Fruit fly (Drosophila melanogaster) whole organism, wandering third instar larva: ENCODE data around the gene CG16710.
A peak's percentile ranks its signal among the peaks of the same experiment; 100 is the strongest.

ENCODE experiments used
- Abd-B ChIP-seq: fragments of >200 bp; optimal IDR thresholded peaks from 2 replicates; lab custom pipeline; 2017; ENCODE audit warnings: missing biosample characterization, missing genetic modification characterization
- CG32264 ChIP-seq: fragments of 200-800 bp; sonication (Bioruptor generic); optimal IDR thresholded peaks from 2 replicates; lab custom pipeline; 2016; ENCODE audit warnings: missing biosample characterization, missing genetic modification characterization
- CrebA ChIP-seq: fragments of 200-800 bp; sonication (Bioruptor generic); optimal IDR thresholded peaks from 2 replicates; lab custom pipeline; 2016; ENCODE audit warnings: missing biosample characterization, mild to moderate bottlenecking, missing genetic modification characterization, borderline replicate concordance
- Dfd ChIP-seq: fragments of >200 bp; optimal IDR thresholded peaks from 2 replicates; lab custom pipeline; 2017; ENCODE audit warnings: missing biosample characterization, missing genetic modification characterization
- Dif ChIP-seq: fragments of 200-275, 200-300 bp; sonication (Bioruptor generic); optimal IDR thresholded peaks from 2 replicates; lab custom pipeline; 2018; ENCODE audit warnings: missing biosample characterization, missing genetic modification characterization; ENCODE audit not compliant: partially characterized antibody
- GATAd ChIP-seq: sonication (Bioruptor generic); optimal IDR thresholded peaks from 2 replicates; lab custom pipeline; 2016; ENCODE audit warnings: missing biosample characterization, missing genetic modification characterization
- HLH106 ChIP-seq: fragments of 200-800 bp; optimal IDR thresholded peaks from 3 replicates; lab custom pipeline; 2019; ENCODE audit warnings: missing biosample characterization, mild to moderate bottlenecking, missing genetic modification characterization, moderate library complexity
- Hnf4 ChIP-seq: fragments of 200-800 bp; sonication (Bioruptor generic); optimal IDR thresholded peaks from 2 replicates; lab custom pipeline; 2016; ENCODE audit warnings: missing biosample characterization, mild to moderate bottlenecking, missing genetic modification characterization
- Hr78 ChIP-seq: fragments of >200 bp; optimal IDR thresholded peaks from 2 replicates; lab custom pipeline; 2017; ENCODE audit warnings: missing biosample characterization, missing genetic modification characterization
- Jra ChIP-seq: sonication (Bioruptor generic); optimal IDR thresholded peaks from 2 replicates; lab custom pipeline; 2016; ENCODE audit warnings: missing biosample characterization, missing genetic modification characterization
- Mio ChIP-seq: sonication (Bioruptor generic); optimal IDR thresholded peaks from 2 replicates; lab custom pipeline; 2016; ENCODE audit warnings: missing biosample characterization, missing genetic modification characterization
- Myc ChIP-seq: fragments of >200 bp; optimal IDR thresholded peaks from 2 replicates; lab custom pipeline; 2017
- N ChIP-seq: fragments of >200 bp; optimal IDR thresholded peaks from 2 replicates; lab custom pipeline; 2018; ENCODE audit warnings: missing biosample characterization, missing external identifiers, missing genetic modification characterization
- OdsH ChIP-seq: fragments of 200-800 bp; sonication (Bioruptor generic); optimal IDR thresholded peaks from 2 replicates; lab custom pipeline; 2016; ENCODE audit warnings: missing biosample characterization, mild to moderate bottlenecking, missing genetic modification characterization
- Rel ChIP-seq, 2 experiments: fragments of 200-800 bp; sonication (Bioruptor generic) in 1 of 2; optimal IDR thresholded peaks; 2 replicates in 1 of 2; 3 replicates in 1 of 2; lab custom pipeline; 2016 to 2019; ENCODE audit warnings: mild to moderate bottlenecking in 2 of 2, missing biosample characterization in 2 of 2, missing genetic modification characterization in 2 of 2, moderate library complexity in 1 of 2
- Sp1 ChIP-seq: fragments of 200-800 bp; sonication (Bioruptor generic); optimal IDR thresholded peaks from 3 replicates; lab custom pipeline; 2019; ENCODE audit warnings: missing biosample characterization, mild to moderate bottlenecking, missing genetic modification characterization, moderate library complexity
- Vsx2 ChIP-seq: fragments of 200-300, 225-300 bp; sonication (Bioruptor generic); optimal IDR thresholded peaks from 2 replicates; lab custom pipeline; 2018; ENCODE audit warnings: missing biosample characterization, missing genetic modification characterization; ENCODE audit not compliant: partially characterized antibody
- br ChIP-seq: fragments of 200-800 bp; sonication (Bioruptor generic); optimal IDR thresholded peaks from 2 replicates; lab custom pipeline; 2016; ENCODE audit warnings: missing biosample characterization, missing genetic modification characterization
- dmrt93B ChIP-seq: fragments of 200-800 bp; sonication (Bioruptor generic); optimal IDR thresholded peaks from 2 replicates; lab custom pipeline; 2018; ENCODE audit warnings: missing biosample characterization, mild to moderate bottlenecking, missing genetic modification characterization
- dsf ChIP-seq: sonication (Bioruptor generic); optimal IDR thresholded peaks from 2 replicates; lab custom pipeline; 2016; ENCODE audit warnings: missing biosample characterization, missing genetic modification characterization, borderline replicate concordance
- fru ChIP-seq: fragments of 200-800 bp; sonication (Bioruptor generic); optimal IDR thresholded peaks from 3 replicates; lab custom pipeline; 2016; ENCODE audit warnings: missing biosample characterization, mild to moderate bottlenecking, missing genetic modification characterization
- h ChIP-seq: fragments of 200-800 bp; sonication (Bioruptor generic); optimal IDR thresholded peaks from 3 replicates; lab custom pipeline; 2016; ENCODE audit warnings: missing biosample characterization, mild to moderate bottlenecking, missing genetic modification characterization
- jim ChIP-seq: fragments of 175-275, 200-325 bp; sonication (Bioruptor generic); optimal IDR thresholded peaks from 2 replicates; lab custom pipeline; 2016; ENCODE audit warnings: missing biosample characterization, mild to moderate bottlenecking, missing genetic modification characterization
- pan ChIP-seq: fragments of >200 bp; optimal IDR thresholded peaks from 2 replicates; lab custom pipeline; 2017
- psq ChIP-seq: fragments of 200-800 bp; sonication (Bioruptor generic); optimal IDR thresholded peaks from 3 replicates; lab custom pipeline; 2017; ENCODE audit warnings: missing biosample characterization, mild to moderate bottlenecking, missing genetic modification characterization, moderate library complexity
- sv ChIP-seq: fragments of 200-800 bp; sonication (Bioruptor generic); optimal IDR thresholded peaks from 3 replicates; lab custom pipeline; 2016; ENCODE audit warnings: missing biosample characterization, missing genetic modification characterization
- tai ChIP-seq: sonication (Bioruptor generic); optimal IDR thresholded peaks from 2 replicates; lab custom pipeline; 2016; ENCODE audit warnings: missing biosample characterization, missing genetic modification characterization
- woc ChIP-seq: sonication (Bioruptor generic); optimal IDR thresholded peaks from 2 replicates; lab custom pipeline; 2016; ENCODE audit warnings: missing biosample characterization, mild to moderate bottlenecking, missing genetic modification characterization

Gene CG16710

dm6 chr3R:23730472-23730801 is 48.1 kb downstream of the CG16710 start:
- TF ChIP-seq Rel (GFP tag; optimal IDR thresholded peaks at IDR 0.05; lab: Kevin White, UChicago) (no peak), Rel (tag; optimal IDR thresholded peaks at IDR 0.05; lab: Kevin White, UChicago) (peak; percentile 97), Dif (GFP tag; lab: Kevin White, UChicago) (no peak)

- TF ChIP-seq CG32264 (GFP tag; lab: Kevin White, UChicago) (no peak), OdsH (no peak), Mio (GFP tag; lab: Kevin White, UChicago) (no peak), jim (GFP tag; lab: Kevin White, UChicago) (no peak), h (GFP tag; lab: Kevin White, UChicago) (no peak), dsf (GFP tag; lab: Kevin White, UChicago) (no peak), HLH106 (tag; lab: Kevin White, UChicago) (no peak), Myc (lab: Kevin White, UChicago) (no peak), dmrt93B (GFP tag; lab: Kevin White, UChicago) (no peak), sv (no peak), fru (no peak), Hr78 (no peak), Dfd (GFP tag; lab: Kevin White, UChicago) (no peak), N (no peak), Sp1 (GFP tag; lab: Kevin White, UChicago) (no peak), Abd-B (no peak)
These were observed 50.2 kb downstream of the CG16710 start for dm6 chr3R:23732533-23732932.

- TF ChIP-seq tai (GFP tag; lab: Kevin White, UChicago) (peak; percentile 6), psq (GFP tag; lab: Kevin White, UChicago) (peak; percentile 2), Vsx2 (GFP tag; lab: Kevin White, UChicago) (peak; percentile 79), OdsH (no peak), fru (peak; percentile 10), N (no peak), sv (no peak), CrebA (GFP tag; lab: Kevin White, UChicago) (no peak), Rel (GFP tag; optimal IDR thresholded peaks at IDR 0.05; lab: Kevin White, UChicago) (no peak), Rel (tag; optimal IDR thresholded peaks at IDR 0.05; lab: Kevin White, UChicago) (peak; percentile 26), Jra (peak; percentile 2), Hnf4 (GFP tag; lab: Kevin White, UChicago) (peak; percentile 9), pan (lab: Kevin White, UChicago) (no peak), HLH106 (tag; lab: Kevin White, UChicago) (no peak), br (GFP tag; lab: Kevin White, UChicago) (peak; percentile 20), jim (GFP tag; lab: Kevin White, UChicago) (no peak), woc (GFP tag; lab: Kevin White, UChicago) (no peak), Dif (GFP tag; lab: Kevin White, UChicago) (peak; percentile 28), CG32264 (GFP tag; lab: Kevin White, UChicago) (no peak), GATAd (GFP tag; lab: Kevin White, UChicago) (no peak), h (GFP tag; lab: Kevin White, UChicago) (peak; percentile 36)
These were observed 50.7 kb downstream of the CG16710 start, which contains the start of the genes Hmgcr and Rpn9 for dm6 chr3R:23732990-23733512. TSS of gene Hmgcr (plus strand) at chr3R:23733324. TSS of gene Rpn9 (minus strand) at chr3R:23733462.
